Fruit fly (Drosophila melanogaster) whole organism, embryonic: ENCODE measurements around the gene niki.

ENCODE experiments used
- Atf6 ChIP-seq: fragments of 200-800 bp; sonication (Bioruptor generic); IDR thresholded peaks from 2 replicates; pipeline ENCODE4 v1.3.6; 2022; ENCODE audit warnings: missing biosample characterization, missing genetic modification characterization
- CG11247 ChIP-seq: fragments of 200-800 bp; sonication (Bioruptor generic); IDR thresholded peaks from 2 replicates; pipeline ENCODE4 v1.3.6; 2022; ENCODE audit warnings: missing biosample characterization, missing genetic modification characterization
- CG12744 ChIP-seq: fragments of 200-800 bp; sonication (Bioruptor generic); optimal IDR thresholded peaks from 2 replicates; lab custom pipeline; 2016; ENCODE audit warnings: missing biosample characterization, missing genetic modification characterization
- CG14014 ChIP-seq: fragments of 200-800 bp; sonication (Bioruptor generic); IDR thresholded peaks from 2 replicates; pipeline ENCODE4 v1.3.6; 2022; ENCODE audit warnings: missing biosample characterization, missing genetic modification characterization
- CG14050 ChIP-seq: fragments of 200-800 bp; sonication (Bioruptor generic); IDR thresholded peaks from 3 replicates; pipeline ENCODE4 v1.3.6; 2022; ENCODE audit warnings: missing biosample characterization, missing genetic modification characterization
- CG14965 ChIP-seq: fragments of 200-800 bp; sonication (Bioruptor generic); optimal IDR thresholded peaks from 2 replicates; lab custom pipeline; 2016; ENCODE audit warnings: missing biosample characterization, missing genetic modification characterization, borderline replicate concordance
- CG15269 ChIP-seq: fragments of 200-800 bp; sonication (Bioruptor generic); optimal IDR thresholded peaks from 2 replicates; lab custom pipeline; 2018; ENCODE audit warnings: missing biosample characterization, mild to moderate bottlenecking, missing genetic modification characterization, moderate library complexity
- CG15601 ChIP-seq: fragments of 200-800 bp; sonication (Bioruptor generic); optimal IDR thresholded peaks from 3 replicates; lab custom pipeline; 2019; ENCODE audit warnings: missing biosample characterization, mild to moderate bottlenecking, missing genetic modification characterization, moderate library complexity
- CG1647 ChIP-seq: fragments of 200-800 bp; sonication (Bioruptor generic); optimal IDR thresholded peaks from 3 replicates; lab custom pipeline; 2016; ENCODE audit warnings: missing biosample characterization, missing genetic modification characterization
- CG17361 ChIP-seq: fragments of 200-800 bp; sonication (Bioruptor generic); IDR thresholded peaks from 3 replicates; pipeline ENCODE4 v1.3.6; 2022; ENCODE audit warnings: missing biosample characterization, missing genetic modification characterization
- CG17385 ChIP-seq: fragments of 200-800 bp; sonication (Bioruptor generic); optimal IDR thresholded peaks from 3 replicates; lab custom pipeline; 2018; ENCODE audit warnings: missing biosample characterization, mild to moderate bottlenecking, missing genetic modification characterization
- CG17612 ChIP-seq: fragments of 200-800 bp; sonication (Bioruptor generic); IDR thresholded peaks from 2 replicates; pipeline ENCODE4 v1.3.6; 2022; ENCODE audit warnings: missing biosample characterization, missing genetic modification characterization
- CG18011 ChIP-seq: fragments of 200-800 bp; sonication (Bioruptor generic); optimal IDR thresholded peaks from 2 replicates; lab custom pipeline; 2017; ENCODE audit warnings: missing biosample characterization, missing genetic modification characterization, mild to moderate bottlenecking, moderate library complexity, missing genotype
- CG2875 ChIP-seq: fragments of 200-800 bp; sonication (Bioruptor generic); optimal IDR thresholded peaks from 2 replicates; lab custom pipeline; 2017; ENCODE audit warnings: missing biosample characterization, mild to moderate bottlenecking, missing genetic modification characterization, missing genetic modification reagents
- CG30431 ChIP-seq: fragments of 200-800 bp; sonication (Bioruptor generic); optimal IDR thresholded peaks from 2 replicates; lab custom pipeline; 2017; ENCODE audit warnings: missing biosample characterization, missing genetic modification characterization
- CG3281 ChIP-seq: fragments of 200-800 bp; sonication (Bioruptor generic); optimal IDR thresholded peaks from 3 replicates; lab custom pipeline; 2017; ENCODE audit warnings: missing biosample characterization, mild to moderate bottlenecking, missing genetic modification characterization
- CG33213 ChIP-seq: fragments of 200-800 bp; sonication (Bioruptor generic); optimal IDR thresholded peaks from 3 replicates; lab custom pipeline; 2016; ENCODE audit warnings: missing biosample characterization, missing genetic modification characterization
- CG3847 ChIP-seq: fragments of 200-800 bp; sonication (Bioruptor generic); IDR thresholded peaks from 2 replicates; pipeline ENCODE4 v1.3.6; 2022; ENCODE audit warnings: missing biosample characterization, missing genetic modification characterization
- CG6272 ChIP-seq: fragments of 200-800 bp; sonication (Bioruptor generic); IDR thresholded peaks from 2 replicates; pipeline ENCODE4 v1.3.6; 2022; ENCODE audit warnings: missing biosample characterization, missing genetic modification characterization
- CG6683 ChIP-seq: fragments of 200-800 bp; sonication (Bioruptor generic); optimal IDR thresholded peaks from 2 replicates; lab custom pipeline; 2017; ENCODE audit warnings: missing biosample characterization, mild to moderate bottlenecking, missing genetic modification characterization, missing genetic modification reagents
- CG9437 ChIP-seq: fragments of 200-800 bp; sonication (Bioruptor generic); optimal IDR thresholded peaks from 2 replicates; lab custom pipeline; 2018; ENCODE audit warnings: missing biosample characterization, mild to moderate bottlenecking, missing genetic modification characterization
- CG9817 ChIP-seq: fragments of 200-800 bp; sonication (Bioruptor generic); optimal IDR thresholded peaks from 2 replicates; lab custom pipeline; 2018; ENCODE audit warnings: missing biosample characterization, mild to moderate bottlenecking, missing genetic modification characterization, moderate library complexity
- CrebB ChIP-seq: fragments of 200-800 bp; sonication (Bioruptor generic); optimal IDR thresholded peaks from 3 replicates; lab custom pipeline; 2018; ENCODE audit warnings: missing biosample characterization, mild to moderate bottlenecking, missing genetic modification characterization
- Dbx ChIP-seq: fragments of 200-800 bp; sonication (Bioruptor generic); IDR thresholded peaks from 3 replicates; pipeline ENCODE4 v1.3.6; 2022; ENCODE audit warnings: missing biosample characterization, missing genetic modification characterization
- E2f2 ChIP-seq: fragments of 200-800 bp; sonication (Bioruptor generic); IDR thresholded peaks from 2 replicates; pipeline ENCODE4 v1.3.6; 2022; ENCODE audit warnings: missing biosample characterization, missing genetic modification characterization
- ERR ChIP-seq: fragments of 200-800 bp; sonication (Bioruptor generic); optimal IDR thresholded peaks from 2 replicates; lab custom pipeline; 2016; ENCODE audit warnings: missing biosample characterization, missing genetic modification characterization
- Eip74EF ChIP-seq, 2 experiments: fragments of 200-800 bp in 1 of 2; fragments of >200 bp in 1 of 2; sonication (Bioruptor generic) in 1 of 2; optimal IDR thresholded peaks; 2 replicates each; lab custom pipeline; 2017 to 2019; ENCODE audit warnings: missing biosample characterization in 2 of 2, missing genetic modification characterization in 2 of 2, mild to moderate bottlenecking in 1 of 2, moderate library complexity in 1 of 2
- Gug ChIP-seq: fragments of 200-800 bp; sonication (Bioruptor generic); IDR thresholded peaks from 4 replicates; pipeline ENCODE4 v1.3.6; 2022; ENCODE audit warnings: missing biosample characterization, missing genetic modification characterization
- H15 ChIP-seq: fragments of 200-800 bp; sonication (Bioruptor generic); IDR thresholded peaks from 3 replicates; pipeline ENCODE4 v1.3.6; 2022; ENCODE audit warnings: missing biosample characterization, missing genetic modification characterization
- Mrtf ChIP-seq: fragments of 200-800 bp; sonication (Bioruptor generic); IDR thresholded peaks from 3 replicates; pipeline ENCODE4 v1.3.6; 2022; ENCODE audit warnings: missing biosample characterization, missing genetic modification characterization
- Neu2 ChIP-seq: fragments of 200-800 bp; sonication (Bioruptor generic); optimal IDR thresholded peaks from 3 replicates; lab custom pipeline; 2016; ENCODE audit warnings: missing biosample characterization, missing genetic modification characterization, borderline replicate concordance
- Spps ChIP-seq: fragments of 200-800 bp; sonication (Bioruptor generic); optimal IDR thresholded peaks from 2 replicates; lab custom pipeline; 2018; ENCODE audit warnings: missing biosample characterization, mild to moderate bottlenecking, missing genetic modification characterization
- caup ChIP-seq: fragments of 200-800 bp; sonication (Bioruptor generic); optimal IDR thresholded peaks from 3 replicates; lab custom pipeline; 2017; ENCODE audit warnings: missing biosample characterization, mild to moderate bottlenecking, missing genetic modification characterization, moderate library complexity; ENCODE audit not compliant: severe bottlenecking
- croc ChIP-seq: fragments of 200-800 bp; sonication (Bioruptor generic); conservative IDR thresholded peaks from 3 replicates; pipeline ENCODE4 v1.3.6; 2022; ENCODE audit warnings: missing biosample characterization, missing genetic modification characterization
- dati ChIP-seq: fragments of 200-800 bp; sonication (Bioruptor generic); IDR thresholded peaks from 2 replicates; pipeline ENCODE4 v1.3.6; 2022; ENCODE audit warnings: missing biosample characterization, missing genetic modification characterization
- fru ChIP-seq: fragments of >200 bp; optimal IDR thresholded peaks from 2 replicates; lab custom pipeline; 2017
- ftz-f1 ChIP-seq: fragments of 200-800 bp; sonication (Bioruptor generic); optimal IDR thresholded peaks from 2 replicates; lab custom pipeline; 2016; ENCODE audit warnings: missing biosample characterization, missing genetic modification characterization
- h ChIP-seq: fragments of >200 bp; optimal IDR thresholded peaks from 2 replicates; lab custom pipeline; 2017
- jumu ChIP-seq: fragments of 200-800 bp; sonication (Bioruptor generic); optimal IDR thresholded peaks from 3 replicates; lab custom pipeline; 2016; ENCODE audit warnings: missing biosample characterization, missing genetic modification characterization
- pnt ChIP-seq: fragments of 200-800 bp; sonication (Bioruptor generic); optimal IDR thresholded peaks from 3 replicates; lab custom pipeline; 2016; ENCODE audit warnings: missing biosample characterization, missing genetic modification characterization
- prd ChIP-seq, 3 experiments: fragments of >200 bp in 2 of 3; fragments of 200-800 bp in 1 of 3; sonication (Bioruptor generic) in 1 of 3; optimal IDR thresholded peaks in 2 of 3; IDR thresholded peaks in 1 of 3; 2 replicates in 2 of 3; 3 replicates in 1 of 3; pipeline versions ENCODE4 v1.3.6 to Lab custom; 2017 to 2022; ENCODE audit warnings: missing biosample characterization in 1 of 3, missing genetic modification characterization in 1 of 3
- rib ChIP-seq: fragments of 200-800 bp; sonication (Bioruptor generic); IDR thresholded peaks from 2 replicates; pipeline ENCODE4 v1.3.6; 2022; ENCODE audit warnings: missing biosample characterization, missing genetic modification characterization
- sens ChIP-seq: fragments of 200-800 bp; sonication (Bioruptor generic); peaks from one replicate; lab custom pipeline; 2016; ENCODE audit warnings: missing biosample characterization, missing genetic modification characterization
- ssp ChIP-seq: fragments of 200-800 bp; sonication (Bioruptor generic); IDR thresholded peaks from 2 replicates; pipeline ENCODE4 v1.3.6; 2022; ENCODE audit warnings: missing biosample characterization, missing genetic modification characterization
- stc ChIP-seq: fragments of 200-800 bp; sonication (Bioruptor generic); IDR thresholded peaks from 2 replicates; pipeline ENCODE4 v1.3.6; 2022; ENCODE audit warnings: missing biosample characterization, missing genetic modification characterization
- tin ChIP-seq: fragments of 200-800 bp; sonication (Bioruptor generic); optimal IDR thresholded peaks from 3 replicates; lab custom pipeline; 2016; ENCODE audit warnings: missing biosample characterization, missing genetic modification characterization
- tna ChIP-seq: fragments of 200-800 bp; sonication (Bioruptor generic); IDR thresholded peaks from 2 replicates; pipeline ENCODE4 v1.3.6; 2022; ENCODE audit warnings: missing biosample characterization, missing genetic modification characterization; ENCODE audit not compliant: partially characterized antibody
- toy ChIP-seq: fragments of 200-800 bp; sonication (Bioruptor generic); IDR thresholded peaks from 2 replicates; pipeline ENCODE4 v1.3.6; 2022; ENCODE audit warnings: missing biosample characterization, missing genetic modification characterization
- tup ChIP-seq: fragments of 200-800 bp; sonication (Bioruptor generic); optimal IDR thresholded peaks from 2 replicates; lab custom pipeline; 2016; ENCODE audit warnings: missing biosample characterization, mild to moderate bottlenecking, missing genetic modification characterization, moderate library complexity
- twi ChIP-seq: fragments of 200-800 bp; optimal IDR thresholded peaks from 2 replicates; lab custom pipeline; 2019; ENCODE audit warnings: missing biosample characterization, mild to moderate bottlenecking, missing genetic modification characterization, moderate library complexity
- wdn ChIP-seq: fragments of 200-800 bp; sonication (Bioruptor generic); IDR thresholded peaks from 2 replicates; pipeline ENCODE4 v1.3.6; 2022; ENCODE audit warnings: missing biosample characterization, missing genetic modification characterization

Gene niki

dm6 chr3R:24870389-24871048 is 45.1 kb upstream of the niki start, which contains the start of gene CycB3 (continued):
- TF ChIP-seq wdn, result no peak
- TF ChIP-seq tna (GFP tag; lab: Robert Waterston, UW), result 0 out of 2 replicates have a peak, but pooled peaks have one; percentile 30
- peak; percentile 63 for TF ChIP-seq CG33213 (GFP tag; lab: Kevin White, UChicago)
- TF ChIP-seq Mrtf, result no peak
- TF ChIP-seq caup (GFP tag; lab: Kevin White, UChicago), result peak; percentile 49
- no peak for TF ChIP-seq Atf6
- peak; percentile 74 for TF ChIP-seq ssp (GFP tag; lab: Robert Waterston, UW)
- no peak for TF ChIP-seq toy (GFP tag; lab: Robert Waterston, UW)
- no peak for TF ChIP-seq ERR (GFP tag; lab: Kevin White, UChicago)
- peak; percentile 42 for TF ChIP-seq CG3847 (GFP tag; lab: Robert Waterston, UW)
- TF ChIP-seq E2f2 (GFP tag; lab: Robert Waterston, UW), result peak; percentile 100
- TF ChIP-seq CG3281 (GFP tag; lab: Kevin White, UChicago), result peak; percentile 41
- TF ChIP-seq tup (GFP tag; lab: Kevin White, UChicago), result no peak
- TF ChIP-seq CG17361 (GFP tag; lab: Robert Waterston, UW), result no peak
- TF ChIP-seq dati (GFP tag; lab: Robert Waterston, UW), result no peak
- no peak for TF ChIP-seq jumu
- TF ChIP-seq stc (GFP tag; lab: Robert Waterston, UW), result no peak; the same call in 1 of the 2 replicates
- TF ChIP-seq CG18011 (GFP tag; lab: Kevin White, UChicago), result no peak
- TF ChIP-seq CG6272 (GFP tag; lab: Robert Waterston, UW), result no peak
- no peak for TF ChIP-seq CG9437 (GFP tag; lab: Kevin White, UChicago)
- TF ChIP-seq H15 (GFP tag; lab: Robert Waterston, UW), result no peak
- no peak for TF ChIP-seq CG15269 (tag; lab: Kevin White, UChicago)
- TF ChIP-seq sens (GFP tag; lab: Kevin White, UChicago), result peak; percentile 75
- TF ChIP-seq Spps (tag; lab: Kevin White, UChicago), result peak; percentile 30
- no peak for TF ChIP-seq Eip74EF (GFP tag; optimal IDR thresholded peaks at IDR 0.05; lab: Kevin White, UChicago)
- TF ChIP-seq fru (lab: Kevin White, UChicago), result no peak
- no peak for TF ChIP-seq CG12744 (GFP tag; lab: Kevin White, UChicago)
- no peak for TF ChIP-seq CG2875
- TF ChIP-seq prd (optimal IDR thresholded peaks at IDR 0.05; lab: Kevin White, UChicago), result no peak
- TF ChIP-seq prd (GFP tag; IDR thresholded peaks at IDR 0.05; lab: Robert Waterston, UW), result 0 out of 3 replicates have a peak, but pooled peaks have one; percentile 13
- TF ChIP-seq CG15601 (tag; lab: Kevin White, UChicago), result peak; percentile 4
- no peak for TF ChIP-seq rib
- 0 out of 2 replicates have a peak, but pooled peaks have one; percentile 31 for TF ChIP-seq CG14014
- TF ChIP-seq croc, result no peak
- no peak for TF ChIP-seq CG1647
- TF ChIP-seq CG14965 (GFP tag; lab: Kevin White, UChicago), result no peak
- TF ChIP-seq CG6683 (GFP tag; lab: Kevin White, UChicago), result no peak
- TF ChIP-seq CG9817 (tag; lab: Kevin White, UChicago), result peak; percentile 28
- no peak for TF ChIP-seq Neu2 (GFP tag; lab: Kevin White, UChicago)
- TF ChIP-seq CrebB, result no peak
- TF ChIP-seq CG17612 (GFP tag; lab: Robert Waterston, UW), result no peak
- 0 out of 3 replicates have a peak, but pooled peaks have one; percentile 13 for TF ChIP-seq Dbx (GFP tag; lab: Robert Waterston, UW)
- TF ChIP-seq h (lab: Kevin White, UChicago), result no peak
- TF ChIP-seq pnt (GFP tag; lab: Kevin White, UChicago), result no peak
- no peak for TF ChIP-seq CG14050
- TF ChIP-seq CG11247 (GFP tag; lab: Robert Waterston, UW), result no peak
- TF ChIP-seq CG17385 (GFP tag; lab: Kevin White, UChicago), result peak; percentile 34
- TF ChIP-seq CG30431 (GFP tag; lab: Kevin White, UChicago), result no peak
- no peak for TF ChIP-seq ftz-f1
- TF ChIP-seq tin (GFP tag; lab: Kevin White, UChicago), result peak; percentile 20
- peak; percentile 71 for TF ChIP-seq twi (tag; lab: Kevin White, UChicago)
- no peak for TF ChIP-seq Gug
